Fruit fly (Drosophila melanogaster) whole organism, adult: ENCODE results near the gene ppk20.

Source experiments
- CG11617 ChIP-seq: fragments of 200-800 bp; sonication (Bioruptor generic); optimal IDR thresholded peaks from 2 replicates; lab custom pipeline; 2017; ENCODE audit warnings: mild to moderate bottlenecking, missing biosample characterization, missing genetic modification reagents, missing genetic modification characterization
- CG12768 ChIP-seq: fragments of 200-800 bp; sonication (Bioruptor generic); optimal IDR thresholded peaks from 2 replicates; lab custom pipeline; 2017; ENCODE audit warnings: missing biosample characterization, missing genetic modification characterization, mild to moderate bottlenecking, moderate library complexity, missing genetic modification reagents
- CG14711 ChIP-seq: fragments of 200-800 bp; sonication (Bioruptor generic); optimal IDR thresholded peaks from 2 replicates; lab custom pipeline; 2018; ENCODE audit warnings: missing biosample characterization, mild to moderate bottlenecking, missing genetic modification characterization, moderate library complexity
- CG1620 ChIP-seq: fragments of 200-800 bp; sonication (Bioruptor generic); optimal IDR thresholded peaks from 2 replicates; lab custom pipeline; 2016; ENCODE audit warnings: missing biosample characterization, missing genetic modification characterization
- CG33017 ChIP-seq: fragments of 200-800 bp; sonication (Bioruptor generic); optimal IDR thresholded peaks from 2 replicates; lab custom pipeline; 2018; ENCODE audit warnings: missing biosample characterization, mild to moderate bottlenecking, missing genetic modification characterization, moderate library complexity
- CG5204 ChIP-seq: fragments of 200-800 bp; sonication (Bioruptor generic); optimal IDR thresholded peaks from 2 replicates; lab custom pipeline; 2016; ENCODE audit warnings: missing biosample characterization, missing genetic modification characterization
- CG7045 ChIP-seq: fragments of 200-800 bp; sonication (Bioruptor generic); optimal IDR thresholded peaks from 2 replicates; lab custom pipeline; 2017; ENCODE audit warnings: missing biosample characterization, mild to moderate bottlenecking, missing genetic modification characterization
- CG7101 ChIP-seq: fragments of 200-800 bp; sonication (Bioruptor generic); optimal IDR thresholded peaks from 2 replicates; lab custom pipeline; 2018; ENCODE audit warnings: missing biosample characterization, mild to moderate bottlenecking, missing genetic modification characterization, moderate library complexity
- Clk ChIP-seq: fragments of 200-800 bp; sonication (Bioruptor generic); optimal IDR thresholded peaks from 2 replicates; lab custom pipeline; 2017; ENCODE audit warnings: missing biosample characterization, missing genetic modification characterization
- Crg-1 ChIP-seq: fragments of 200-800 bp; sonication (Bioruptor generic); optimal IDR thresholded peaks from 2 replicates; lab custom pipeline; 2016; ENCODE audit warnings: missing biosample characterization, missing genetic modification characterization
- Hr96 ChIP-seq: fragments of 200-800 bp; sonication (Bioruptor generic); optimal IDR thresholded peaks from 2 replicates; lab custom pipeline; 2016; ENCODE audit warnings: missing biosample characterization, missing genetic modification characterization
- Mnt ChIP-seq: fragments of 200-800 bp; sonication (Bioruptor generic); optimal IDR thresholded peaks from 2 replicates; lab custom pipeline; 2016; ENCODE audit warnings: missing biosample characterization, mild to moderate bottlenecking, missing genetic modification characterization
- bab1 ChIP-seq: fragments of 200-800 bp; sonication (Bioruptor generic); optimal IDR thresholded peaks from 3 replicates; lab custom pipeline; 2019; ENCODE audit warnings: missing biosample characterization, mild to moderate bottlenecking, missing genetic modification characterization, moderate library complexity
- cic ChIP-seq: fragments of 200-800 bp; sonication (Bioruptor generic); optimal IDR thresholded peaks from 2 replicates; lab custom pipeline; 2017; ENCODE audit warnings: missing biosample characterization, mild to moderate bottlenecking, missing genetic modification characterization, moderate library complexity
- cnc ChIP-seq, 2 experiments: fragments of >200 bp; optimal IDR thresholded peaks; 2 replicates each; lab custom pipeline; 2017
- kay ChIP-seq: fragments of 200-800 bp; sonication (Bioruptor generic); peaks from one replicate; lab custom pipeline; 2016; ENCODE audit warnings: missing biosample characterization, missing genetic modification characterization, borderline replicate concordance
- ovo ChIP-seq: fragments of 200-800 bp; sonication (Bioruptor generic); optimal IDR thresholded peaks from 2 replicates; lab custom pipeline; 2016; ENCODE audit warnings: missing biosample characterization, missing genetic modification characterization
- pad ChIP-seq: fragments of 200-800 bp; sonication (Bioruptor generic); optimal IDR thresholded peaks from 3 replicates; lab custom pipeline; 2017; ENCODE audit warnings: missing biosample characterization, missing genetic modification characterization, mild to moderate bottlenecking, moderate library complexity, missing genetic modification reagents
- tj ChIP-seq: fragments of 200-800 bp; sonication (Bioruptor generic); optimal IDR thresholded peaks from 3 replicates; lab custom pipeline; 2017; ENCODE audit warnings: missing biosample characterization, mild to moderate bottlenecking, missing genetic modification characterization, moderate library complexity
- toe ChIP-seq: fragments of 200-800 bp; sonication (Bioruptor generic); optimal IDR thresholded peaks from 2 replicates; lab custom pipeline; 2016; ENCODE audit warnings: missing biosample characterization, missing genetic modification characterization

ppk20 gene

dm6 chr3R:29668777-29669176, at the start of gene ppk20, which contains the start of gene ppk30:
Gene ppk20 (minus strand): TSS chr3R:29668877.
Gene ppk30 (plus strand): TSS chr3R:29669149.
- TF ChIP-seq CG12768 (GFP tag; lab: Kevin White, UChicago) (no peak), CG11617 (GFP tag; lab: Kevin White, UChicago) (no peak), ovo (no peak), kay (GFP tag; lab: Kevin White, UChicago) (no peak), tj (GFP tag; lab: Kevin White, UChicago) (no peak), Hr96 (no peak), CG1620 (no peak), CG14711 (no peak), CG33017 (tag; lab: Kevin White, UChicago) (no peak), CG7045 (GFP tag; lab: Kevin White, UChicago) (no peak)

dm6 chr3R:29718363-29718762, 49.7 kb upstream of the ppk20 start, which contains the start of gene CG15506:
Gene CG15506 (plus strand): TSS chr3R:29718663.
- no peak for TF ChIP-seq CG14711
- no peak for TF ChIP-seq CG7045 (GFP tag; lab: Kevin White, UChicago)
- TF ChIP-seq pad: no peak
- no peak for TF ChIP-seq CG33017 (tag; lab: Kevin White, UChicago)
- no peak for TF ChIP-seq toe (GFP tag; lab: Kevin White, UChicago)
- no peak for TF ChIP-seq cnc (optimal IDR thresholded peaks at IDR 0.05; lab: Kevin White, UChicago)
- TF ChIP-seq kay (GFP tag; lab: Kevin White, UChicago): no peak
- no peak for TF ChIP-seq CG5204
- no peak for TF ChIP-seq CG7101 (tag; lab: Kevin White, UChicago)
- TF ChIP-seq CG11617 (GFP tag; lab: Kevin White, UChicago): no peak
- no peak for TF ChIP-seq Crg-1 (GFP tag; lab: Kevin White, UChicago)
- TF ChIP-seq Hr96: no peak
- TF ChIP-seq ovo: no peak
- TF ChIP-seq tj (GFP tag; lab: Kevin White, UChicago): no peak

dm6 chr3R:29717519-29717918, 48.8 kb upstream of the ppk20 start:
- TF ChIP-seq CG11617 (GFP tag; lab: Kevin White, UChicago): no peak
- TF ChIP-seq pad: peak; percentile 9
- peak; percentile 57 for TF ChIP-seq CG12768 (GFP tag; lab: Kevin White, UChicago)
- TF ChIP-seq Mnt (GFP tag; lab: Kevin White, UChicago): no peak
- peak; percentile 8 for TF ChIP-seq cic (GFP tag; lab: Kevin White, UChicago)
- peak; percentile 63 for TF ChIP-seq CG7101 (tag; lab: Kevin White, UChicago)
- peak; percentile 61 for TF ChIP-seq CG14711
- no peak for TF ChIP-seq Crg-1 (GFP tag; lab: Kevin White, UChicago)
- TF ChIP-seq bab1 (GFP tag; lab: Kevin White, UChicago): no peak
- TF ChIP-seq Clk (GFP tag; lab: Kevin White, UChicago): peak; percentile 38
- TF ChIP-seq ovo: no peak
- TF ChIP-seq tj (GFP tag; lab: Kevin White, UChicago): no peak
- TF ChIP-seq toe (GFP tag; lab: Kevin White, UChicago): no peak
- TF ChIP-seq CG7045 (GFP tag; lab: Kevin White, UChicago): peak; percentile 49
- TF ChIP-seq Hr96: peak; percentile 35
- TF ChIP-seq CG5204: no peak
- peak; percentile 80 for TF ChIP-seq CG33017 (tag; lab: Kevin White, UChicago)

- TF ChIP-seq bab1 (GFP tag; lab: Kevin White, UChicago) (peak; percentile 28), kay (GFP tag; lab: Kevin White, UChicago) (no peak), CG11617 (GFP tag; lab: Kevin White, UChicago) (no peak), Mnt (GFP tag; lab: Kevin White, UChicago) (no peak), CG5204 (peak; percentile 25), Clk (GFP tag; lab: Kevin White, UChicago) (no peak), CG1620 (peak; percentile 4), cnc (optimal IDR thresholded peaks at IDR 0.05; lab: Kevin White, UChicago) (no peak), Hr96 (peak; percentile 51), CG14711 (no peak), CG12768 (GFP tag; lab: Kevin White, UChicago) (no peak), CG33017 (tag; lab: Kevin White, UChicago) (no peak), CG7101 (tag; lab: Kevin White, UChicago) (no peak), ovo (no peak), Crg-1 (GFP tag; lab: Kevin White, UChicago) (no peak), toe (GFP tag; lab: Kevin White, UChicago) (peak; percentile 38), tj (GFP tag; lab: Kevin White, UChicago) (peak; percentile 26), cic (GFP tag; lab: Kevin White, UChicago) (no peak), pad (no peak), CG7045 (GFP tag; lab: Kevin White, UChicago) (peak; percentile 5)
Observed at dm6 chr3R:29716782-29717317, 48.2 kb upstream of the ppk20 start, which contains the start of gene Obp99b. Gene Obp99b (minus strand): TSS chr3R:29716896.

dm6 chr3R:29716043-29716781, 47.5 kb upstream of the ppk20 start:
- TF ChIP-seq Crg-1 (GFP tag; lab: Kevin White, UChicago) (no peak), CG11617 (GFP tag; lab: Kevin White, UChicago) (no peak), cic (GFP tag; lab: Kevin White, UChicago) (no peak), CG5204 (no peak), CG7045 (GFP tag; lab: Kevin White, UChicago) (no peak)

dm6 chr3R:29715277-29715676, 46.6 kb upstream of the ppk20 start, which contains the start of gene Dup99B:
Gene Dup99B (minus strand): TSS chr3R:29715377.
- TF ChIP-seq cic (GFP tag; lab: Kevin White, UChicago) (no peak), CG5204 (no peak), CG12768 (GFP tag; lab: Kevin White, UChicago) (no peak), pad (no peak), toe (GFP tag; lab: Kevin White, UChicago) (no peak), CG33017 (tag; lab: Kevin White, UChicago) (no peak), cnc (optimal IDR thresholded peaks at IDR 0.05; lab: Kevin White, UChicago) (no peak), Clk (GFP tag; lab: Kevin White, UChicago) (no peak), kay (GFP tag; lab: Kevin White, UChicago) (no peak), ovo (no peak), CG7101 (tag; lab: Kevin White, UChicago) (no peak), Hr96 (no peak), tj (GFP tag; lab: Kevin White, UChicago) (no peak)
